Fruit fly (Drosophila melanogaster): ENCODE results near the gene CG42854.
A peak's percentile ranks its signal among the peaks of the same experiment; 100 is the strongest.

CG42854 gene

dm6 chrX:17262049-17262448 lies 15.2 kb upstream of the CG42854 start:
- TF ChIP-seq fd85E (GFP tag; optimal IDR thresholded peaks at IDR 0.05): no peak
- TF ChIP-seq fd59A (GFP tag; optimal IDR thresholded peaks at IDR 0.05): no peak
- no peak for TF ChIP-seq svp (GFP tag)
- no peak for TF ChIP-seq CG8319 (GFP tag; optimal IDR thresholded peaks at IDR 0.05)
- TF ChIP-seq esn (GFP tag; optimal IDR thresholded peaks at IDR 0.05): no peak
- TF ChIP-seq CG9139 (GFP tag; optimal IDR thresholded peaks at IDR 0.05): no peak
- no peak for TF ChIP-seq fkh (GFP tag; optimal IDR thresholded peaks at IDR 0.05)
- no peak for TF ChIP-seq topi (GFP tag; optimal IDR thresholded peaks at IDR 0.05)
- no peak for TF ChIP-seq CG8119 (GFP tag; IDR thresholded peaks at IDR 0.05)
- no peak for TF ChIP-seq CG6808 (GFP tag; optimal IDR thresholded peaks at IDR 0.05)
- no peak for TF ChIP-seq CG6163 (GFP tag; IDR thresholded peaks at IDR 0.05)
- TF ChIP-seq Sox14 (GFP tag; optimal IDR thresholded peaks at IDR 0.05): no peak
- no peak for TF ChIP-seq CG10669 (GFP tag; optimal IDR thresholded peaks at IDR 0.05)
- no peak for TF ChIP-seq Smox (GFP tag; optimal IDR thresholded peaks at IDR 0.05)
- TF ChIP-seq eg (GFP tag; IDR thresholded peaks at IDR 0.05): no peak
- TF ChIP-seq pdm3 (GFP tag; optimal IDR thresholded peaks at IDR 0.05): no peak
- no peak for TF ChIP-seq Sox15 (GFP tag; optimal IDR thresholded peaks at IDR 0.05)
- no peak for TF ChIP-seq CG6854 (GFP tag; optimal IDR thresholded peaks at IDR 0.05)
- no peak for TF ChIP-seq CG6276 (GFP tag; optimal IDR thresholded peaks at IDR 0.05)

dm6 chrX:17255677-17256076 lies 8.9 kb upstream of the CG42854 start:
- TF ChIP-seq CG6854 (GFP tag; optimal IDR thresholded peaks at IDR 0.05) (no peak), CG15336 (GFP tag; IDR thresholded peaks at IDR 0.05) (no peak), OdsH (GFP tag; optimal IDR thresholded peaks at IDR 0.05) (no peak), CG31627 (GFP tag; optimal IDR thresholded peaks at IDR 0.05) (no peak), Eip75B (GFP tag; optimal IDR thresholded peaks at IDR 0.05) (no peak), Sox102F (GFP tag; optimal IDR thresholded peaks at IDR 0.05) (no peak), Gug (GFP tag; IDR thresholded peaks at IDR 0.05) (no peak), topi (GFP tag; optimal IDR thresholded peaks at IDR 0.05) (no peak), Sox15 (GFP tag; optimal IDR thresholded peaks at IDR 0.05) (no peak), fd59A (GFP tag; optimal IDR thresholded peaks at IDR 0.05) (no peak), CG6163 (GFP tag; IDR thresholded peaks at IDR 0.05) (no peak), Ets96B (tag; optimal IDR thresholded peaks at IDR 0.05) (no peak), ss (GFP tag; optimal IDR thresholded peaks at IDR 0.05) (no peak), svp (GFP tag) (no peak), CG16779 (tag; optimal IDR thresholded peaks at IDR 0.05) (no peak), spab (GFP tag; optimal IDR thresholded peaks at IDR 0.05) (no peak)

dm6 chrX:17254094-17254493 lies 7.3 kb upstream of the CG42854 start:
- TF ChIP-seq fkh (GFP tag; optimal IDR thresholded peaks at IDR 0.05) (no peak), Blimp-1 (GFP tag; optimal IDR thresholded peaks at IDR 0.05) (peak; percentile 75), CG4318 (GFP tag; optimal IDR thresholded peaks at IDR 0.05) (no peak), CG8319 (GFP tag; optimal IDR thresholded peaks at IDR 0.05) (no peak), topi (GFP tag; optimal IDR thresholded peaks at IDR 0.05) (no peak), CG6808 (GFP tag; optimal IDR thresholded peaks at IDR 0.05) (no peak), CG6276 (GFP tag; optimal IDR thresholded peaks at IDR 0.05) (no peak)

dm6 chrX:17249326-17249725 lies 2.5 kb upstream of the CG42854 start, which contains the start of gene CG8675:
Gene CG8675, minus strand, starts transcription at chrX:17249502.
- TF ChIP-seq Ets96B (tag; optimal IDR thresholded peaks at IDR 0.05): no peak
- TF ChIP-seq dsx (GFP tag; optimal IDR thresholded peaks at IDR 0.05; ENCODE audit: poor library complexity, severe bottlenecking): peak; percentile 76
- no peak for TF ChIP-seq fd59A (GFP tag; optimal IDR thresholded peaks at IDR 0.05)
- TF ChIP-seq CG9139 (GFP tag; optimal IDR thresholded peaks at IDR 0.05): no peak
- TF ChIP-seq fd85E (GFP tag; optimal IDR thresholded peaks at IDR 0.05): no peak
- no peak for TF ChIP-seq salr (GFP tag; optimal IDR thresholded peaks at IDR 0.05)
- no peak for TF ChIP-seq Lpt (GFP tag; optimal IDR thresholded peaks at IDR 0.05)
- TF ChIP-seq dac (GFP tag; optimal IDR thresholded peaks at IDR 0.05): no peak
- TF ChIP-seq CG11294 (GFP tag; IDR thresholded peaks at IDR 0.05): no peak
- peak; percentile 59 for TF ChIP-seq Eip78C (GFP tag)
- TF ChIP-seq cyc (GFP tag; optimal IDR thresholded peaks at IDR 0.05): no peak
- TF ChIP-seq Hr38 (GFP tag; optimal IDR thresholded peaks at IDR 0.05): no peak
